Worm (Caenorhabditis elegans) whole organism, young adult: Measurements from ENCODE around the gene npr-40.
A peak's percentile ranks its signal among the peaks of the same experiment; 100 is the strongest.

Experiments used
- B0035.1 ChIP-seq: sonication (generic microtip); optimal IDR thresholded peaks from 2 replicates; lab custom pipeline; 2016; ENCODE audit warnings: missing genetic modification characterization, mild to moderate bottlenecking, missing compliant biosample characterization, missing genotype, missing genetic modification reagents
- C06A6.2 ChIP-seq: fragments of 200-800 bp; sonication (Bioruptor generic); conservative IDR thresholded peaks from 2 replicates; pipeline ENCODE4 v1.3.6; 2022; ENCODE audit warnings: missing genetic modification characterization, missing compliant biosample characterization
- F37B4.10 ChIP-seq: fragments of 200-800 bp; sonication (Bioruptor generic); IDR thresholded peaks from 2 replicates; pipeline ENCODE4 v1.3.6; 2022; ENCODE audit warnings: missing genetic modification characterization, missing compliant biosample characterization
- F39B2.1 ChIP-seq: fragments of 200-800 bp; sonication (Bioruptor generic); IDR thresholded peaks from 2 replicates; pipeline ENCODE4 v1.3.6; 2022; ENCODE audit warnings: missing genetic modification reagents, missing genetic modification characterization, missing compliant biosample characterization
- K11D2.4 ChIP-seq: fragments of 200-800 bp; sonication (Bioruptor generic); IDR thresholded peaks from 2 replicates; pipeline ENCODE4 v1.3.6; 2022; ENCODE audit warnings: missing genetic modification reagents, missing genetic modification characterization, missing compliant biosample characterization
- Y56A3A.18 ChIP-seq: fragments of 200-800 bp; sonication (Bioruptor generic); IDR thresholded peaks from 2 replicates; pipeline ENCODE4 v1.3.6; 2022; ENCODE audit warnings: missing genetic modification reagents, missing genetic modification characterization, missing compliant biosample characterization
- Y79H2A.3 ChIP-seq: fragments of 200-800 bp; sonication (Bioruptor generic); conservative IDR thresholded peaks from 2 replicates; pipeline ENCODE4 v1.3.6; 2022; ENCODE audit warnings: missing genetic modification reagents, missing genetic modification characterization, missing compliant biosample characterization
- aptf-2 ChIP-seq: fragments of 200-800 bp; sonication (Bioruptor generic); conservative IDR thresholded peaks from 2 replicates; pipeline ENCODE4 v1.3.6; 2022; ENCODE audit warnings: missing genetic modification reagents, missing genetic modification characterization, missing compliant biosample characterization
- athp-1 ChIP-seq: sonication (generic microtip); optimal IDR thresholded peaks from 2 replicates; lab custom pipeline; 2017; ENCODE audit warnings: mild to moderate bottlenecking, missing genetic modification characterization, missing compliant biosample characterization
- bed-2 ChIP-seq: fragments of 200-800 bp; sonication (Bioruptor generic); IDR thresholded peaks from 2 replicates; pipeline ENCODE4 v1.3.6; 2022; ENCODE audit warnings: missing genetic modification reagents, missing genetic modification characterization, missing compliant biosample characterization
- ccch-3 ChIP-seq: fragments of 200-800 bp; sonication (Bioruptor generic); optimal IDR thresholded peaks from 2 replicates; lab custom pipeline; 2018; ENCODE audit warnings: mild to moderate bottlenecking, missing genetic modification characterization, missing compliant biosample characterization
- ceh-40 ChIP-seq: fragments of 200-800 bp; sonication (Bioruptor generic); IDR thresholded peaks from 2 replicates; pipeline ENCODE4 v1.3.6; 2022; ENCODE audit warnings: missing genetic modification characterization, missing compliant biosample characterization
- ceh-58 ChIP-seq: fragments of 200-800 bp; sonication (Bioruptor generic); IDR thresholded peaks from 2 replicates; pipeline ENCODE4 v1.3.6; 2022; ENCODE audit warnings: missing genetic modification characterization, missing compliant biosample characterization
- dox-1 ChIP-seq: fragments of 200-800 bp; sonication (Bioruptor generic); IDR thresholded peaks from 2 replicates; pipeline ENCODE4 v1.3.6; 2022; ENCODE audit warnings: missing genetic modification reagents, missing genetic modification characterization, missing compliant biosample characterization
- ekl-4 ChIP-seq: fragments of 200-800 bp; sonication (Bioruptor generic); IDR thresholded peaks from 2 replicates; pipeline ENCODE4 v1.3.6; 2022; ENCODE audit warnings: missing genetic modification reagents, missing genetic modification characterization, missing compliant biosample characterization
- ets-4 ChIP-seq: fragments of 200-800 bp; sonication (Bioruptor generic); optimal IDR thresholded peaks from 2 replicates; lab custom pipeline; 2018; ENCODE audit warnings: mild to moderate bottlenecking, missing genetic modification characterization, missing compliant biosample characterization
- him-1 ChIP-seq: sonication (generic microtip); optimal IDR thresholded peaks from 2 replicates; lab custom pipeline; 2016; ENCODE audit warnings: missing genotype, missing genetic modification reagents, missing genetic modification characterization, missing compliant biosample characterization
- hmg-1.2 ChIP-seq: fragments of 200-800 bp; sonication (Bioruptor generic); IDR thresholded peaks from 2 replicates; pipeline ENCODE4 v1.3.6; 2022; ENCODE audit warnings: missing genetic modification reagents, missing genetic modification characterization, missing compliant biosample characterization
- hsf-1 ChIP-seq: fragments of 200-800 bp; sonication (Bioruptor generic); IDR thresholded peaks from 2 replicates; pipeline ENCODE4 v1.3.6; 2022; ENCODE audit warnings: missing genetic modification reagents, missing genetic modification characterization, missing compliant biosample characterization
- let-526 ChIP-seq: fragments of 200-800 bp; sonication (Bioruptor generic); IDR thresholded peaks from 2 replicates; pipeline ENCODE4 v1.3.6; 2022; ENCODE audit warnings: missing genetic modification reagents, missing genetic modification characterization, missing compliant biosample characterization
- lin-26 ChIP-seq: fragments of 200-800 bp; sonication (Bioruptor generic); IDR thresholded peaks from 2 replicates; pipeline ENCODE4 v1.3.6; 2022; ENCODE audit warnings: missing genetic modification reagents, missing genetic modification characterization, missing compliant biosample characterization
- lin-40 ChIP-seq: sonication (generic microtip); optimal IDR thresholded peaks from 2 replicates; lab custom pipeline; 2016; ENCODE audit warnings: missing genetic modification characterization, mild to moderate bottlenecking, missing compliant biosample characterization, missing genotype, missing genetic modification reagents
- lir-1 ChIP-seq: fragments of 200-800 bp; sonication (Bioruptor generic); conservative IDR thresholded peaks from 2 replicates; pipeline ENCODE4 v1.3.6; 2022; ENCODE audit warnings: missing genetic modification reagents, missing genetic modification characterization, missing compliant biosample characterization
- lsl-1 ChIP-seq: fragments of 200-800 bp; sonication (Bioruptor generic); optimal IDR thresholded peaks from 2 replicates; lab custom pipeline; 2018; ENCODE audit warnings: mild to moderate bottlenecking, missing genetic modification characterization, moderate library complexity, missing compliant biosample characterization
- madf-6 ChIP-seq: fragments of 200-800 bp; sonication (Bioruptor generic); IDR thresholded peaks from 2 replicates; pipeline ENCODE4 v1.3.6; 2022; ENCODE audit warnings: missing genetic modification reagents, missing genetic modification characterization, missing compliant biosample characterization
- mel-28 ChIP-seq: sonication (generic microtip); optimal IDR thresholded peaks from 2 replicates; lab custom pipeline; 2016; ENCODE audit warnings: borderline replicate concordance, mild to moderate bottlenecking, missing genetic modification characterization, missing compliant biosample characterization
- nfyb-1 ChIP-seq: fragments of 200-800 bp; sonication (Bioruptor generic); IDR thresholded peaks from 2 replicates; pipeline ENCODE4 v1.3.6; 2022; ENCODE audit warnings: missing genetic modification reagents, missing genetic modification characterization, missing compliant biosample characterization
- nhr-90 ChIP-seq: sonication (generic microtip); optimal IDR thresholded peaks from 2 replicates; lab custom pipeline; 2016; ENCODE audit warnings: missing genotype, mild to moderate bottlenecking, missing genetic modification characterization, missing compliant biosample characterization
- pbrm-1 ChIP-seq: fragments of 200-800 bp; sonication (Bioruptor generic); IDR thresholded peaks from 2 replicates; pipeline ENCODE4 v1.3.6; 2022; ENCODE audit warnings: missing genetic modification reagents, missing genetic modification characterization, missing compliant biosample characterization
- rec-8 ChIP-seq, 2 experiments: sonication (generic microtip); optimal IDR thresholded peaks; 2 replicates each; lab custom pipeline; 2016; ENCODE audit warnings: mild to moderate bottlenecking in 2 of 2, missing genetic modification characterization in 2 of 2, missing genetic modification reagents in 2 of 2, missing genotype in 2 of 2, missing biosample characterization in 1 of 2, missing compliant biosample characterization in 1 of 2, moderate library complexity in 1 of 2
- rpc-1 ChIP-seq, 2 experiments: fragments of 150-350 bp in 1 of 2; sonication (generic microtip) in 1 of 2; optimal IDR thresholded peaks; 2 replicates each; lab custom pipeline; 2014 to 2018; ENCODE audit warnings: missing biosample characterization in 1 of 2, missing genetic modification characterization in 1 of 2, missing genetic modification reagents in 1 of 2, missing genotype in 1 of 2
- snpc-1.1 ChIP-seq: sonication (generic microtip); optimal IDR thresholded peaks from 2 replicates; lab custom pipeline; 2017; ENCODE audit warnings: missing genetic modification characterization, mild to moderate bottlenecking, missing compliant biosample characterization, antibody characterized with exemption, moderate library complexity, missing genotype, missing genetic modification reagents; ENCODE audit not compliant: insufficient read depth
- snpc-1.3 ChIP-seq: sonication (generic microtip); optimal IDR thresholded peaks from 2 replicates; lab custom pipeline; 2017; ENCODE audit warnings: missing genetic modification characterization, mild to moderate bottlenecking, missing compliant biosample characterization, antibody characterized with exemption, moderate library complexity, missing genotype, missing genetic modification reagents; ENCODE audit not compliant: insufficient read depth
- snpc-4 ChIP-seq, 5 experiments: fragments of 150-350 bp in 1 of 5; sonication (generic microtip) in 4 of 5; optimal IDR thresholded peaks; 2 replicates each; lab custom pipeline; 2014 to 2018; ENCODE audit warnings: missing genetic modification characterization in 5 of 5, missing biosample characterization in 3 of 5, antibody characterized with exemption in 2 of 5, mild to moderate bottlenecking in 2 of 5, missing compliant biosample characterization in 2 of 5, missing genotype in 2 of 5, moderate library complexity in 2 of 5, missing genetic modification reagents in 1 of 5
- unc-62 ChIP-seq: fragments of 150-350 bp; optimal IDR thresholded peaks from 2 replicates; lab custom pipeline; 2014; ENCODE audit warnings: missing biosample characterization, missing genetic modification reagents, missing genetic modification characterization

Gene npr-40

DNA sequence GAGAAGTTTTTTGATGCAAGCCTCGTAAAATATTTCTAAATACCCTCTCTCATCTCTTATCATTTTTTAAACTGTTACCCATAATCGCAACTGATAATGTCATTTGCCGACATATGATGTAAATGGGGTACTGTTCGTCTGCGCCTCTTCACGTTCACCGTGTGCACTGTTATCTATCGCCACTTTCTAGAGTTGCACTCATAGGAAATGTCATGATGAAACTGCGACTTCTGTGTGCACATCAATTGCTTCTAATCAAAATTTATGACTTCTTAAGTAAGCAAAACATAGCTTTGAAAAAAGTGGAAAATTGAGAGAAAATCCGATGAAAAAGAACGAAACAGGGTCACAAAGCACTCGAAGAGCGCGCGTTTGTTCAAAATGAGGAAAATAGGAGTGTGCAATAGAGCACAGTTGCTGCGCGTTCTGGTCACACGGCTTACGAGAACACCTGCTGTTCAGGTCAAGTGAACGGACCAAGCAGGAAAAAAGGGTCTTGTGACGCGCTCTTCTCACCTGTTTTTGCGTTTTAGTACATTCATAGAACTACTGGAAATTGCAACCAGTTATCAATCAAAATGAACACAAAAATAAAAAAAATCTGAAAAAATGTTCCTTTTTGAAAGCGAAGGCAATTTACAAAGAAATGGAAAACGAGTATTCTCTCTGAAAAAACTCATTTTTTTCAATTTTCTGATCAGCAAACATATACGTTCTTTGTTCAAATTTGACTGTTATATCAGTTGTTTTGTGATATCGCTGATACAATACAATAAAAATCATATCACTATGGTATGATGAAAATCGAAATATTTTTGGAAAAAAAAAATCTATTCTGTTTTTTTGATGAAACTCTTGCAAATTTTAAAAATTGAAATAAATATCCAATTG, 28.1 kb downstream of the npr-40 start (continued):
- TF ChIP-seq rpc-1 (optimal IDR thresholded peaks at IDR 0.05; lab: Kevin White, UChicago) (no peak), rpc-1 (tag; optimal IDR thresholded peaks at IDR 0.05; lab: Kevin White, UChicago) (no peak), hmg-1.2 (peak; percentile 58; the same call in 1 of the 2 replicates), unc-62 (GFP tag; lab: Kevin White, UChicago) (peak; percentile 62), snpc-4 (GFP tag; optimal IDR thresholded peaks at IDR 0.05; lab: Kevin White, UChicago) (no peak), snpc-4 (tag; optimal IDR thresholded peaks at IDR 0.05; lab: Kevin White, UChicago) (peak in 2 of 4 experiments; percentile 6 to 23), K11D2.4 (GFP tag; lab: Robert Waterston, UW) (0 out of 2 replicates have a peak, but pooled peaks have one; percentile 16), lin-40 (tag; lab: Kevin White, UChicago) (no peak), pbrm-1 (GFP tag; lab: Robert Waterston, UW) (no peak), aptf-2 (GFP tag; lab: Robert Waterston, UW) (no peak), snpc-1.1 (no peak), F37B4.10 (GFP tag; lab: Robert Waterston, UW) (no peak), Y56A3A.18 (GFP tag; lab: Robert Waterston, UW) (no peak), dox-1 (GFP tag; lab: Robert Waterston, UW) (peak; percentile 51), ceh-40 (no peak), ekl-4 (GFP tag; lab: Robert Waterston, UW) (no peak), ets-4 (GFP tag; lab: Kevin White, UChicago) (peak; percentile 69), nhr-90 (no peak)

DNA sequence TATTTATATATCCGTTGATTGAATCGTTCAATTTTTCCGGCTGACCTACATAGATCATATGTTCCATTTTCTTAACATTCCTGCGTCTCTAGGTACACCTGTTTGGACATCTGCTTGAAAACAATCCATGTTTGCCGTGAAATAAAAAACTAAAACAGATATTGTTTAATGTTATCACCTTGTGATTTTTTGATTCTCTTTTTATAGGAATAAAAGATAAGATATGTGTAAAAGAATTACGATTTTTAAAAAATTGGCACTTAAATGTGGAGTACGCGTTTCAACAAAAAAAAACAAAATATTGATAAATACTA, 28.7 kb downstream of the npr-40 start:
- no peak for TF ChIP-seq lir-1
- no peak for TF ChIP-seq let-526
- TF ChIP-seq F39B2.1, result no peak
- no peak for TF ChIP-seq Y79H2A.3 (GFP tag; lab: Robert Waterston, UW)
- no peak for TF ChIP-seq lsl-1 (GFP tag; lab: Kevin White, UChicago)
- no peak for TF ChIP-seq bed-2 (GFP tag; lab: Robert Waterston, UW)
- no peak for TF ChIP-seq athp-1
- TF ChIP-seq ccch-3 (GFP tag; lab: Kevin White, UChicago), result no peak
- no peak for TF ChIP-seq him-1 (tag; lab: Kevin White, UChicago)
- TF ChIP-seq snpc-1.3 (tag; lab: Kevin White, UChicago), result no peak
- no peak for TF ChIP-seq mel-28
- no peak for TF ChIP-seq ceh-58 (GFP tag; lab: Robert Waterston, UW)
- TF ChIP-seq nhr-90, result no peak
- no peak for TF ChIP-seq hsf-1 (GFP tag; lab: Robert Waterston, UW)
- no peak for TF ChIP-seq C06A6.2 (GFP tag; lab: Robert Waterston, UW)
- TF ChIP-seq rec-8 (tag; optimal IDR thresholded peaks at IDR 0.05; lab: Kevin White, UChicago), result no peak
- TF ChIP-seq madf-6 (GFP tag; lab: Robert Waterston, UW), result no peak
- no peak for TF ChIP-seq lin-26 (GFP tag; lab: Robert Waterston, UW)
- TF ChIP-seq nfyb-1 (GFP tag; lab: Robert Waterston, UW), result no peak
- TF ChIP-seq B0035.1, result no peak
